Worm (Caenorhabditis elegans): ENCODE data around the gene F32D8.1.

Gene F32D8.1

ce11 chrV:10898629-10899028 is 18.0 kb downstream of the F32D8.1 start:
- TF ChIP-seq tab-1 (GFP tag; IDR thresholded peaks at IDR 0.05) (no peak), ztf-23 (GFP tag; IDR thresholded peaks at IDR 0.05) (no peak), klf-2 (GFP tag; conservative IDR thresholded peaks at IDR 0.05) (no peak), ztf-29 (GFP tag; IDR thresholded peaks at IDR 0.05) (no peak), T22C8.4 (GFP tag; IDR thresholded peaks at IDR 0.05) (no peak), ref-1 (GFP tag; conservative IDR thresholded peaks at IDR 0.05) (no peak), med-1 (GFP tag; optimal IDR thresholded peaks at IDR 0.05; ENCODE audit: insufficient read depth) (no peak), flt-1 (GFP tag; IDR thresholded peaks at IDR 0.05) (no peak), cog-1 (tag; optimal IDR thresholded peaks at IDR 0.05) (no peak)

- no peak for TF ChIP-seq cog-1 (tag; optimal IDR thresholded peaks at IDR 0.05)
- TF ChIP-seq ztf-23 (GFP tag; IDR thresholded peaks at IDR 0.05) = no peak
- no peak for TF ChIP-seq T22C8.4 (GFP tag; IDR thresholded peaks at IDR 0.05)
- no peak for TF ChIP-seq klf-2 (GFP tag; conservative IDR thresholded peaks at IDR 0.05)
- no peak for TF ChIP-seq ztf-29 (GFP tag; IDR thresholded peaks at IDR 0.05)
- no peak for TF ChIP-seq med-1 (GFP tag; optimal IDR thresholded peaks at IDR 0.05; ENCODE audit: insufficient read depth)
- TF ChIP-seq flt-1 (GFP tag; IDR thresholded peaks at IDR 0.05) = no peak
These were observed 20.5 kb downstream of the F32D8.1 start, which contains the start of gene spp-16 for ce11 chrV:10901125-10901524. spp-16 (minus strand) TSS chrV:10901303.

ce11 chrV:10902682-10903081 is 22.1 kb downstream of the F32D8.1 start, which contains the start of gene F32D8.8:
F32D8.8 (minus strand) TSS chrV:10902782.
- TF ChIP-seq tab-1 (GFP tag; IDR thresholded peaks at IDR 0.05) (no peak), ref-1 (GFP tag; conservative IDR thresholded peaks at IDR 0.05) (no peak), flt-1 (GFP tag; IDR thresholded peaks at IDR 0.05) (no peak), ztf-29 (GFP tag; IDR thresholded peaks at IDR 0.05) (no peak), klf-2 (GFP tag; conservative IDR thresholded peaks at IDR 0.05) (no peak), ztf-23 (GFP tag; IDR thresholded peaks at IDR 0.05) (no peak), med-1 (GFP tag; optimal IDR thresholded peaks at IDR 0.05; ENCODE audit: insufficient read depth) (no peak), T22C8.4 (GFP tag; IDR thresholded peaks at IDR 0.05) (no peak), cog-1 (tag; optimal IDR thresholded peaks at IDR 0.05) (no peak)

- TF ChIP-seq ref-1 (GFP tag; conservative IDR thresholded peaks at IDR 0.05) (no peak), flt-1 (GFP tag; IDR thresholded peaks at IDR 0.05) (no peak), ztf-23 (GFP tag; IDR thresholded peaks at IDR 0.05) (no peak), ztf-29 (GFP tag; IDR thresholded peaks at IDR 0.05) (no peak), T22C8.4 (GFP tag; IDR thresholded peaks at IDR 0.05) (no peak), tab-1 (GFP tag; IDR thresholded peaks at IDR 0.05) (no peak), med-1 (GFP tag; optimal IDR thresholded peaks at IDR 0.05; ENCODE audit: insufficient read depth) (no peak), klf-2 (GFP tag; conservative IDR thresholded peaks at IDR 0.05) (no peak), cog-1 (tag; optimal IDR thresholded peaks at IDR 0.05) (no peak)
These were observed 23.1 kb downstream of the F32D8.1 start, which contains the start of gene F32D8.15 for ce11 chrV:10903748-10904147. F32D8.15 (plus strand) TSS chrV:10904048.

- TF ChIP-seq tab-1 (GFP tag; IDR thresholded peaks at IDR 0.05) (no peak), klf-2 (GFP tag; conservative IDR thresholded peaks at IDR 0.05) (no peak), cog-1 (tag; optimal IDR thresholded peaks at IDR 0.05) (no peak), ztf-23 (GFP tag; IDR thresholded peaks at IDR 0.05) (no peak), T22C8.4 (GFP tag; IDR thresholded peaks at IDR 0.05) (no peak), ref-1 (GFP tag; conservative IDR thresholded peaks at IDR 0.05) (no peak), med-1 (GFP tag; optimal IDR thresholded peaks at IDR 0.05; ENCODE audit: insufficient read depth) (no peak), flt-1 (GFP tag; IDR thresholded peaks at IDR 0.05) (no peak), ztf-29 (GFP tag; IDR thresholded peaks at IDR 0.05) (no peak)
These were observed 24.2 kb downstream of the F32D8.1 start for ce11 chrV:10904795-10905194.

ce11 chrV:10909071-10909470 is 28.4 kb downstream of the F32D8.1 start, which contains the start of gene zzz-1:
zzz-1 (minus strand) TSS chrV:10909171.
- no peak for TF ChIP-seq ztf-29 (GFP tag; IDR thresholded peaks at IDR 0.05)
- TF ChIP-seq tab-1 (GFP tag; IDR thresholded peaks at IDR 0.05) = no peak
- no peak for TF ChIP-seq med-1 (GFP tag; optimal IDR thresholded peaks at IDR 0.05; ENCODE audit: insufficient read depth)
- no peak for TF ChIP-seq flt-1 (GFP tag; IDR thresholded peaks at IDR 0.05)
- TF ChIP-seq ztf-23 (GFP tag; IDR thresholded peaks at IDR 0.05) = no peak
- TF ChIP-seq ref-1 (GFP tag; conservative IDR thresholded peaks at IDR 0.05) = no peak
- TF ChIP-seq cog-1 (tag; optimal IDR thresholded peaks at IDR 0.05) = no peak

ce11 chrV:10909959-10910358 is 29.3 kb downstream of the F32D8.1 start:
- TF ChIP-seq tab-1 (GFP tag; IDR thresholded peaks at IDR 0.05) (no peak), T22C8.4 (GFP tag; IDR thresholded peaks at IDR 0.05) (no peak), ztf-29 (GFP tag; IDR thresholded peaks at IDR 0.05) (no peak), klf-2 (GFP tag; conservative IDR thresholded peaks at IDR 0.05) (no peak), med-1 (GFP tag; optimal IDR thresholded peaks at IDR 0.05; ENCODE audit: insufficient read depth) (no peak), flt-1 (GFP tag; IDR thresholded peaks at IDR 0.05) (no peak), ztf-23 (GFP tag; IDR thresholded peaks at IDR 0.05) (no peak), ref-1 (GFP tag; conservative IDR thresholded peaks at IDR 0.05) (no peak), cog-1 (tag; optimal IDR thresholded peaks at IDR 0.05) (no peak)

DNA sequence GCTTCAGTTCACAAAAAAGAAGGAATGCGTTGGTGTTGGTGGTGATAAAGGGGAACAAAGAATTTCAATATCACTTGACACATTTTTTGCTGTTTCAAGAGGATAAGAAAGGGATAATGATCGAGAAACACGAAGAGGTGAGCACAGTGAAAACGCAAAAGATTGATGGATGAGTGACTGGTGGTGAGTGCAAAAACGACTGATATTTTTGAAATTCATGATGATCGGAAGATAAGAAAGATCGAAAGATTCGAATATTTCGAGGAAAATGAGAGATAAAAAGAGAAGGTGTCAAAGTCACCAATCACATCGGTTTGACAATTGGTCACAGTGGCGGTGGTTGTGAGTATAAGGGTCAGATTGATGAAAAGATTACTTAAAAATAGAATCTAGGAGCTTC is 35.3 kb downstream of the F32D8.1 start:
- TF ChIP-seq ztf-23 (GFP tag; IDR thresholded peaks at IDR 0.05) (no peak), tab-1 (GFP tag; IDR thresholded peaks at IDR 0.05) (no peak), ztf-29 (GFP tag; IDR thresholded peaks at IDR 0.05) (no peak), cog-1 (tag; optimal IDR thresholded peaks at IDR 0.05) (no peak), T22C8.4 (GFP tag; IDR thresholded peaks at IDR 0.05) (no peak), klf-2 (GFP tag; conservative IDR thresholded peaks at IDR 0.05) (no peak), med-1 (GFP tag; optimal IDR thresholded peaks at IDR 0.05; ENCODE audit: insufficient read depth) (no peak), ref-1 (GFP tag; conservative IDR thresholded peaks at IDR 0.05) (no peak), flt-1 (GFP tag; IDR thresholded peaks at IDR 0.05) (no peak)

ce11 chrV:10918373-10918772 is 37.7 kb downstream of the F32D8.1 start, which contains the start of gene F58B4.2:
F58B4.2 (minus strand) TSS chrV:10918473.
- TF ChIP-seq flt-1 (GFP tag; IDR thresholded peaks at IDR 0.05) (no peak), cog-1 (tag; optimal IDR thresholded peaks at IDR 0.05) (no peak), ztf-29 (GFP tag; IDR thresholded peaks at IDR 0.05) (no peak), ztf-23 (GFP tag; IDR thresholded peaks at IDR 0.05) (no peak), T22C8.4 (GFP tag; IDR thresholded peaks at IDR 0.05) (no peak), klf-2 (GFP tag; conservative IDR thresholded peaks at IDR 0.05) (no peak), med-1 (GFP tag; optimal IDR thresholded peaks at IDR 0.05; ENCODE audit: insufficient read depth) (no peak), ref-1 (GFP tag; conservative IDR thresholded peaks at IDR 0.05) (no peak), tab-1 (GFP tag; IDR thresholded peaks at IDR 0.05) (no peak)

All from whole organism, midembryonic.